Fruit fly (Drosophila melanogaster) whole organism, embryonic: Measurements from ENCODE around the gene NK7.1.

Source experiments
- B-H2 ChIP-seq: fragments of 200-800 bp; sonication (Bioruptor generic); optimal IDR thresholded peaks from 2 replicates; lab custom pipeline; 2018; ENCODE audit warnings: missing biosample characterization, mild to moderate bottlenecking, missing genetic modification characterization
- Bdp1 ChIP-seq: fragments of 200-800 bp; sonication (Bioruptor generic); optimal IDR thresholded peaks from 3 replicates; lab custom pipeline; 2016; ENCODE audit warnings: missing biosample characterization, missing genetic modification characterization
- CG11247 ChIP-seq: fragments of 200-800 bp; sonication (Bioruptor generic); IDR thresholded peaks from 2 replicates; pipeline ENCODE4 v1.3.6; 2022; ENCODE audit warnings: missing biosample characterization, missing genetic modification characterization
- CG12299 ChIP-seq: fragments of 200-800 bp; sonication (Bioruptor generic); optimal IDR thresholded peaks from 2 replicates; lab custom pipeline; 2018; ENCODE audit warnings: missing biosample characterization, mild to moderate bottlenecking, missing genetic modification characterization
- CG12769 ChIP-seq: fragments of 200-800 bp; sonication (Bioruptor generic); optimal IDR thresholded peaks from 2 replicates; lab custom pipeline; 2019; ENCODE audit warnings: missing biosample characterization, mild to moderate bottlenecking, missing genetic modification characterization, moderate library complexity
- CG15696 ChIP-seq: fragments of 200-800 bp; sonication (Bioruptor generic); optimal IDR thresholded peaks from 2 replicates; lab custom pipeline; 2019; ENCODE audit warnings: missing biosample characterization, mild to moderate bottlenecking, missing genetic modification characterization, moderate library complexity
- CG1603 ChIP-seq: fragments of 200-800 bp; sonication (Bioruptor generic); optimal IDR thresholded peaks from 2 replicates; lab custom pipeline; 2019; ENCODE audit warnings: missing biosample characterization, mild to moderate bottlenecking, missing genetic modification characterization, moderate library complexity
- CG16779 ChIP-seq: fragments of 200-800 bp; sonication (Bioruptor generic); IDR thresholded peaks from 2 replicates; pipeline ENCODE4 v1.3.6; 2022; ENCODE audit warnings: missing biosample characterization, missing genetic modification characterization
- CG17568 ChIP-seq: fragments of 200-800 bp; sonication (Bioruptor generic); optimal IDR thresholded peaks from 2 replicates; lab custom pipeline; 2018; ENCODE audit warnings: missing biosample characterization, mild to moderate bottlenecking, missing genetic modification characterization, moderate library complexity
- CG17612 ChIP-seq: fragments of 200-800 bp; sonication (Bioruptor generic); IDR thresholded peaks from 2 replicates; pipeline ENCODE4 v1.3.6; 2022; ENCODE audit warnings: missing biosample characterization, missing genetic modification characterization
- CG2116 ChIP-seq: fragments of 200-800 bp; sonication (Bioruptor generic); optimal IDR thresholded peaks from 3 replicates; lab custom pipeline; 2018; ENCODE audit warnings: missing biosample characterization, mild to moderate bottlenecking, missing genetic modification characterization
- CG2678 ChIP-seq: fragments of 200-800 bp; sonication (Bioruptor generic); optimal IDR thresholded peaks from 3 replicates; lab custom pipeline; 2019; ENCODE audit warnings: missing biosample characterization, mild to moderate bottlenecking, missing genetic modification characterization, moderate library complexity
- CG2875 ChIP-seq: fragments of 200-800 bp; sonication (Bioruptor generic); optimal IDR thresholded peaks from 2 replicates; lab custom pipeline; 2017; ENCODE audit warnings: missing biosample characterization, mild to moderate bottlenecking, missing genetic modification characterization, missing genetic modification reagents
- CG32532 ChIP-seq: fragments of 200-800 bp; sonication (Bioruptor generic); IDR thresholded peaks from 2 replicates; pipeline ENCODE4 v1.3.6; 2022; ENCODE audit warnings: missing biosample characterization, missing genetic modification characterization
- CG3838 ChIP-seq: fragments of 200-800 bp; sonication (Bioruptor generic); optimal IDR thresholded peaks from 3 replicates; lab custom pipeline; 2016; ENCODE audit warnings: missing biosample characterization, missing genetic modification characterization
- CG6175 ChIP-seq: fragments of 200-800 bp; sonication (Bioruptor generic); IDR thresholded peaks from 3 replicates; pipeline ENCODE4 v1.3.6; 2022; ENCODE audit warnings: missing biosample characterization, missing genetic modification characterization
- CG6272 ChIP-seq: fragments of 200-800 bp; sonication (Bioruptor generic); IDR thresholded peaks from 2 replicates; pipeline ENCODE4 v1.3.6; 2022; ENCODE audit warnings: missing biosample characterization, missing genetic modification characterization
- CG6689 ChIP-seq: fragments of 200-800 bp; sonication (Bioruptor generic); IDR thresholded peaks from 2 replicates; pipeline ENCODE4 v1.3.6; 2022; ENCODE audit warnings: missing biosample characterization, missing genetic modification characterization
- CG6854 ChIP-seq: fragments of 200-800 bp; sonication (Bioruptor generic); optimal IDR thresholded peaks from 3 replicates; lab custom pipeline; 2017; ENCODE audit warnings: missing biosample characterization, mild to moderate bottlenecking, missing genetic modification characterization
- CG8089 ChIP-seq: fragments of 200-800 bp; sonication (Bioruptor generic); optimal IDR thresholded peaks from 3 replicates; lab custom pipeline; 2016; ENCODE audit warnings: missing biosample characterization, missing genetic modification characterization
- CG9437 ChIP-seq: fragments of 200-800 bp; sonication (Bioruptor generic); optimal IDR thresholded peaks from 2 replicates; lab custom pipeline; 2018; ENCODE audit warnings: missing biosample characterization, mild to moderate bottlenecking, missing genetic modification characterization
- Ets65A ChIP-seq: fragments of 200-800 bp; sonication (Bioruptor generic); peaks from one replicate; lab custom pipeline; 2016; ENCODE audit warnings: missing biosample characterization, missing genetic modification characterization
- Gsc ChIP-seq: fragments of 200-800 bp; sonication (Bioruptor generic); IDR thresholded peaks from 2 replicates; pipeline ENCODE4 v1.3.6; 2022; ENCODE audit warnings: missing biosample characterization, missing genetic modification characterization
- HmgD ChIP-seq: fragments of 200-800 bp; sonication (Bioruptor generic); optimal IDR thresholded peaks from 3 replicates; lab custom pipeline; 2016; ENCODE audit warnings: missing biosample characterization, missing genetic modification characterization
- Hr51 ChIP-seq, 2 experiments: fragments of 200-800 bp; sonication (Bioruptor generic); optimal IDR thresholded peaks; 2 replicates in 1 of 2; 3 replicates in 1 of 2; lab custom pipeline; 2016 to 2018; ENCODE audit warnings: missing biosample characterization in 2 of 2, missing genetic modification characterization in 2 of 2, mild to moderate bottlenecking in 1 of 2, moderate library complexity in 1 of 2
- NFAT ChIP-seq: fragments of 200-800 bp; sonication (Bioruptor generic); IDR thresholded peaks from 2 replicates; pipeline ENCODE4 v1.3.6; 2022; ENCODE audit warnings: missing biosample characterization, missing genetic modification characterization
- Pdp1 ChIP-seq, 2 experiments: fragments of 200-800 bp; sonication (Bioruptor generic); optimal IDR thresholded peaks; 3 replicates each; lab custom pipeline; 2016; ENCODE audit warnings: missing biosample characterization in 2 of 2, missing genetic modification characterization in 2 of 2, mild to moderate bottlenecking in 1 of 2, moderate library complexity in 1 of 2
- Rfx ChIP-seq: fragments of 200-800 bp; sonication (Bioruptor generic); IDR thresholded peaks from 2 replicates; pipeline ENCODE4 v1.3.6; 2022; ENCODE audit warnings: missing biosample characterization, missing genetic modification characterization
- Six4 ChIP-seq: fragments of 200-800 bp; sonication (Bioruptor generic); optimal IDR thresholded peaks from 2 replicates; lab custom pipeline; 2016; ENCODE audit warnings: missing biosample characterization, missing genetic modification characterization
- ase ChIP-seq: fragments of 200-800 bp; sonication (Bioruptor generic); IDR thresholded peaks from 3 replicates; pipeline ENCODE4 v1.3.6; 2022; ENCODE audit warnings: missing biosample characterization, missing genetic modification characterization
- bab2 ChIP-seq: fragments of 200-800 bp; sonication (Bioruptor generic); optimal IDR thresholded peaks from 2 replicates; lab custom pipeline; 2016; ENCODE audit warnings: missing biosample characterization, missing genetic modification characterization
- cg ChIP-seq: fragments of 200-800 bp; sonication (Bioruptor generic); optimal IDR thresholded peaks from 3 replicates; lab custom pipeline; 2019; ENCODE audit warnings: missing biosample characterization, mild to moderate bottlenecking, missing genetic modification characterization, moderate library complexity
- corto ChIP-seq: fragments of 200-800 bp; sonication (Bioruptor generic); optimal IDR thresholded peaks from 2 replicates; lab custom pipeline; 2016; ENCODE audit warnings: missing biosample characterization, mild to moderate bottlenecking, missing genetic modification characterization, moderate library complexity
- crol ChIP-seq: fragments of 200-800 bp; sonication (Bioruptor generic); IDR thresholded peaks from 2 replicates; pipeline ENCODE4 v1.3.6; 2022; ENCODE audit warnings: missing biosample characterization, missing genetic modification characterization
- dati ChIP-seq: fragments of 200-800 bp; sonication (Bioruptor generic); IDR thresholded peaks from 2 replicates; pipeline ENCODE4 v1.3.6; 2022; ENCODE audit warnings: missing biosample characterization, missing genetic modification characterization
- disco-r ChIP-seq: fragments of 200-800 bp; sonication (Bioruptor generic); optimal IDR thresholded peaks from 2 replicates; lab custom pipeline; 2016; ENCODE audit warnings: missing biosample characterization, missing genetic modification characterization
- eve ChIP-seq, 2 experiments: fragments of >200 bp; optimal IDR thresholded peaks; 2 replicates each; lab custom pipeline; 2017; ENCODE audit warnings: missing biosample characterization in 2 of 2, missing genetic modification characterization in 2 of 2
- grau ChIP-seq: fragments of 200-800 bp; optimal IDR thresholded peaks from 3 replicates; lab custom pipeline; 2019; ENCODE audit warnings: missing biosample characterization, mild to moderate bottlenecking, missing genetic modification characterization, moderate library complexity
- gt ChIP-seq: fragments of 200-800 bp; sonication (Bioruptor generic); IDR thresholded peaks from 2 replicates; pipeline ENCODE4 v1.3.6; 2022; ENCODE audit warnings: missing biosample characterization, missing genetic modification characterization
- hbn ChIP-seq: fragments of 200-800 bp; sonication (Bioruptor generic); IDR thresholded peaks from 2 replicates; pipeline ENCODE4 v1.3.6; 2022; ENCODE audit warnings: missing biosample characterization, missing genetic modification characterization; ENCODE audit not compliant: partially characterized antibody
- kah ChIP-seq: fragments of 200-800 bp; sonication (Bioruptor generic); optimal IDR thresholded peaks from 2 replicates; lab custom pipeline; 2018; ENCODE audit warnings: missing biosample characterization, mild to moderate bottlenecking, missing genetic modification characterization
- mam ChIP-seq: fragments of 200-800 bp; sonication (Bioruptor generic); optimal IDR thresholded peaks from 3 replicates; lab custom pipeline; 2016; ENCODE audit warnings: missing biosample characterization, missing genetic modification characterization
- odd ChIP-seq: fragments of 200-800 bp; sonication (Bioruptor generic); optimal IDR thresholded peaks from 2 replicates; lab custom pipeline; 2017; ENCODE audit warnings: missing biosample characterization, mild to moderate bottlenecking, missing genetic modification characterization
- pfk ChIP-seq: fragments of 200-800 bp; sonication (Bioruptor generic); optimal IDR thresholded peaks from 2 replicates; lab custom pipeline; 2018; ENCODE audit warnings: missing biosample characterization, mild to moderate bottlenecking, missing genetic modification characterization, moderate library complexity
- prd ChIP-seq, 3 experiments: fragments of >200 bp in 2 of 3; fragments of 200-800 bp in 1 of 3; sonication (Bioruptor generic) in 1 of 3; optimal IDR thresholded peaks in 2 of 3; IDR thresholded peaks in 1 of 3; 2 replicates in 2 of 3; 3 replicates in 1 of 3; pipeline versions ENCODE4 v1.3.6 to Lab custom; 2017 to 2022; ENCODE audit warnings: missing biosample characterization in 1 of 3, missing genetic modification characterization in 1 of 3
- slp2 ChIP-seq: fragments of 200-800 bp; sonication (Bioruptor generic); optimal IDR thresholded peaks from 2 replicates; lab custom pipeline; 2016; ENCODE audit warnings: missing biosample characterization, missing genetic modification characterization
- tx ChIP-seq: fragments of 200-800 bp; sonication (Bioruptor generic); optimal IDR thresholded peaks from 2 replicates; lab custom pipeline; 2016; ENCODE audit warnings: missing biosample characterization, missing genetic modification characterization
- usp ChIP-seq: fragments of >200 bp; optimal IDR thresholded peaks from 2 replicates; lab custom pipeline; 2017; ENCODE audit warnings: missing biosample characterization, missing genetic modification characterization
- wdn ChIP-seq: fragments of 200-800 bp; sonication (Bioruptor generic); IDR thresholded peaks from 2 replicates; pipeline ENCODE4 v1.3.6; 2022; ENCODE audit warnings: missing biosample characterization, missing genetic modification characterization
- wor ChIP-seq: fragments of 200-800 bp; sonication (Bioruptor generic); IDR thresholded peaks from 2 replicates; pipeline ENCODE4 v1.3.6; 2022; ENCODE audit warnings: missing biosample characterization, missing genetic modification characterization

Gene NK7.1

DNA sequence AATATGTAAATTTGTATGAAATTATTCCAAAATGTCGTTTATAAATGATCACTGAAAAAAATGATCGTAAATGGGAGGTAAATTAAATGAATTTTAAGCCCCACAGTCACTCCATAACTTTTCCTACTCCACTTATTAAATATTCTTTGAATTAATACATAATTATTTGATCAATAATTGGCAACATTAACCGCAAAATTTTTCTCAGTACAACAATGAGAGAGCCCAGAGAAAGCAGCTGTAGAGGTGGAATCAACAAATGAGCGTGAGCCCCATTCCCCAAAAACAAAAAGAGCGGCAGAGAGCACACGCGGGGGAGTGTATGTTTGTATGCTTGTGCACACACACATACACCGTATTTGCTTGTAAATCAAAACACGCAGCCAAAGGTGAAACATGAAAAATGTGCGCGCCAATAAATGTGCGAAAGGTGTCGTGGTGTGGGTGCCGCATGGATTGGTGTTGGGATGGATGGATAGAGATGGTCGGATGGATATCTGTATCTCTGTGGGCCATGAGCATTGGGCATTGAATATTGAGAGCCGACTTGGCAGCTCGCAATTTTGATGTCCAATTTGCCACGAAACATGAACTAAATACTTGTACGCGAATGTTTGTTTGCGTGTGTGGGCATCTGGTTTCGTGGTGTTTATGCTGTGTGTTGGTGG is 88.9 kb downstream of the NK7.1 start (continued):
- peak; percentile 98 for TF ChIP-seq CG6854 (GFP tag; lab: Kevin White, UChicago)
- TF ChIP-seq CG6272, result peak; percentile 97
- peak; percentile 87 for TF ChIP-seq CG15696 (tag; lab: Kevin White, UChicago)
- peak; percentile 98 for TF ChIP-seq CG17568 (GFP tag; lab: Kevin White, UChicago)
- no peak for TF ChIP-seq wdn
- no peak for TF ChIP-seq CG6175 (GFP tag; lab: Robert Waterston, UW)
- TF ChIP-seq CG2116 (GFP tag; lab: Kevin White, UChicago), result peak; percentile 88
- TF ChIP-seq slp2 (GFP tag; lab: Kevin White, UChicago), result peak; percentile 92
- TF ChIP-seq prd (optimal IDR thresholded peaks at IDR 0.05; lab: Kevin White, UChicago), result no peak
- TF ChIP-seq prd (GFP tag; IDR thresholded peaks at IDR 0.05; lab: Robert Waterston, UW), result no peak
- TF ChIP-seq Six4, result peak; percentile 98
- peak; percentile 89 for TF ChIP-seq CG8089
- peak; percentile 95 to 99 for TF ChIP-seq Hr51 (GFP tag; optimal IDR thresholded peaks at IDR 0.05; lab: Kevin White, UChicago)
- peak; percentile 99 for TF ChIP-seq CG2678 (tag; lab: Kevin White, UChicago)
- peak; percentile 94 for TF ChIP-seq B-H2 (GFP tag; lab: Kevin White, UChicago)
- no peak for TF ChIP-seq CG6689 (GFP tag; lab: Robert Waterston, UW)
- no peak for TF ChIP-seq pfk (GFP tag; lab: Kevin White, UChicago)
- TF ChIP-seq Pdp1 (GFP tag; optimal IDR thresholded peaks at IDR 0.05; lab: Kevin White, UChicago), result peak; percentile 95
- peak; percentile 97 for TF ChIP-seq CG1603 (tag; lab: Kevin White, UChicago)
- TF ChIP-seq wor (GFP tag; lab: Robert Waterston, UW), result no peak
- TF ChIP-seq crol (GFP tag; lab: Robert Waterston, UW), result no peak
- peak; percentile 98 for TF ChIP-seq CG12769 (tag; lab: Kevin White, UChicago)
- TF ChIP-seq usp (GFP tag; lab: Kevin White, UChicago), result no peak
- TF ChIP-seq CG32532 (GFP tag; lab: Robert Waterston, UW), result no peak
- peak; percentile 89 for TF ChIP-seq Bdp1 (GFP tag; lab: Kevin White, UChicago)
- TF ChIP-seq odd (GFP tag; lab: Kevin White, UChicago), result peak; percentile 97
- TF ChIP-seq hbn (GFP tag; lab: Robert Waterston, UW), result no peak
- TF ChIP-seq ase (GFP tag; lab: Robert Waterston, UW), result no peak
- no peak for TF ChIP-seq CG11247
- TF ChIP-seq eve (GFP tag; optimal IDR thresholded peaks at IDR 0.05; lab: Kevin White, UChicago), result peak in 1 of 2 experiments; percentile 99
- TF ChIP-seq CG12299 (tag; lab: Kevin White, UChicago), result peak; percentile 98
- peak; percentile 96 for TF ChIP-seq CG3838 (GFP tag; lab: Kevin White, UChicago)
- peak; percentile 89 for TF ChIP-seq cg (GFP tag; lab: Kevin White, UChicago)
- peak; percentile 55 for TF ChIP-seq HmgD
- TF ChIP-seq mam, result peak; percentile 95
- no peak for TF ChIP-seq NFAT (GFP tag; lab: Robert Waterston, UW)
- TF ChIP-seq Ets65A (GFP tag; lab: Kevin White, UChicago), result peak; percentile 97
- TF ChIP-seq gt (GFP tag; lab: Robert Waterston, UW), result no peak
- peak; percentile 95 for TF ChIP-seq tx
- no peak for TF ChIP-seq CG17612
- no peak for TF ChIP-seq CG16779 (GFP tag; lab: Robert Waterston, UW)
- no peak for TF ChIP-seq dati (GFP tag; lab: Robert Waterston, UW)
- no peak for TF ChIP-seq Gsc
- TF ChIP-seq CG9437, result peak; percentile 95
- peak; percentile 90 for TF ChIP-seq disco-r (GFP tag; lab: Kevin White, UChicago)
- TF ChIP-seq bab2 (GFP tag; lab: Kevin White, UChicago), result peak; percentile 96
- TF ChIP-seq kah, result peak; percentile 94
- TF ChIP-seq CG2875 (GFP tag; lab: Kevin White, UChicago), result peak; percentile 98
- peak; percentile 98 for TF ChIP-seq grau
- TF ChIP-seq Rfx, result no peak
- TF ChIP-seq corto, result peak; percentile 93
